Fruit fly (Drosophila melanogaster): ENCODE measurements around the gene CG32436.

Gene CG32436

dm6 chr3L:21343254-21344083, at the start of gene CG32436, which contains the start of gene Tbc1d8-9:
TSS of gene CG32436 (plus strand) at chr3L:21344033.
TSS of gene Tbc1d8-9 (minus strand) at chr3L:21343716.
- peak; percentile 19 for TF ChIP-seq CG17801 (GFP tag; optimal IDR thresholded peaks at IDR 0.05; ENCODE audit: partially characterized antibody)

- no peak for TF ChIP-seq CG17801 (GFP tag; optimal IDR thresholded peaks at IDR 0.05; ENCODE audit: partially characterized antibody)
Observed at dm6 chr3L:21294202-21294601, 49.6 kb upstream of the CG32436 start, which contains the start of gene Cpr78Cb. TSS of gene Cpr78Cb (plus strand) at chr3L:21294492.

dm6 chr3L:21297703-21298102, 46.1 kb upstream of the CG32436 start, which contains the start of gene Edg78E:
TSS of gene Edg78E (minus strand) at chr3L:21297803.
- no peak for TF ChIP-seq CG17801 (GFP tag; optimal IDR thresholded peaks at IDR 0.05; ENCODE audit: partially characterized antibody)

- TF ChIP-seq CG17801 (GFP tag; optimal IDR thresholded peaks at IDR 0.05; ENCODE audit: partially characterized antibody), result no peak
Observed at dm6 chr3L:21298375-21298774, 45.5 kb upstream of the CG32436 start, which contains the start of gene CG43702. TSS of gene CG43702 (plus strand) at chr3L:21298675.

- no peak for TF ChIP-seq CG17801 (GFP tag; optimal IDR thresholded peaks at IDR 0.05; ENCODE audit: partially characterized antibody)
Observed at dm6 chr3L:21299203-21299602, 44.6 kb upstream of the CG32436 start.

dm6 chr3L:21300280-21300679, 43.6 kb upstream of the CG32436 start, which contains the start of gene Cpr78Cc:
TSS of gene Cpr78Cc (plus strand) at chr3L:21300580.
- TF ChIP-seq CG17801 (GFP tag; optimal IDR thresholded peaks at IDR 0.05; ENCODE audit: partially characterized antibody), result no peak

dm6 chr3L:21301737-21302487, 41.9 kb upstream of the CG32436 start:
- no peak for TF ChIP-seq CG17801 (GFP tag; optimal IDR thresholded peaks at IDR 0.05; ENCODE audit: partially characterized antibody)

- no peak for TF ChIP-seq CG17801 (GFP tag; optimal IDR thresholded peaks at IDR 0.05; ENCODE audit: partially characterized antibody)
Observed at dm6 chr3L:21302493-21302892, 41.3 kb upstream of the CG32436 start.

dm6 chr3L:21303659-21304058, 40.2 kb upstream of the CG32436 start:
- TF ChIP-seq CG17801 (GFP tag; optimal IDR thresholded peaks at IDR 0.05; ENCODE audit: partially characterized antibody), result no peak

- peak; percentile 100 for TF ChIP-seq CG17801 (GFP tag; optimal IDR thresholded peaks at IDR 0.05; ENCODE audit: partially characterized antibody)
Observed at dm6 chr3L:21304400-21304799, 39.4 kb upstream of the CG32436 start, which contains the start of the genes CG11309 and CG7632. TSS of gene CG11309 (minus strand) at chr3L:21304658. TSS of gene CG7632 (plus strand) at chr3L:21304697.

- TF ChIP-seq CG17801 (GFP tag; optimal IDR thresholded peaks at IDR 0.05; ENCODE audit: partially characterized antibody), result peak; percentile 9
Observed at dm6 chr3L:21317416-21318259, 26.2 kb upstream of the CG32436 start, which contains the start of gene Pc. TSS of gene Pc (minus strand) at chr3L:21318020.

dm6 chr3L:21318474-21318873, 25.4 kb upstream of the CG32436 start, which contains the start of gene Rab26:
TSS of gene Rab26 (plus strand) at chr3L:21318774.
- no peak for TF ChIP-seq CG17801 (GFP tag; optimal IDR thresholded peaks at IDR 0.05; ENCODE audit: partially characterized antibody)

- TF ChIP-seq CG17801 (GFP tag; optimal IDR thresholded peaks at IDR 0.05; ENCODE audit: partially characterized antibody), result no peak
Observed at dm6 chr3L:21319313-21319907, 24.4 kb upstream of the CG32436 start.

dm6 chr3L:21319957-21320356, 23.9 kb upstream of the CG32436 start:
- TF ChIP-seq CG17801 (GFP tag; optimal IDR thresholded peaks at IDR 0.05; ENCODE audit: partially characterized antibody), result no peak

Measured in ovary, adult (tissue).